Worm (Caenorhabditis elegans) whole organism, early embryonic: ENCODE data around the gene C05G5.2.

Experiments used
- F13C5.2 ChIP-seq: sonication (generic microtip); optimal IDR thresholded peaks from 2 replicates; lab custom pipeline; 2017; ENCODE audit warnings: mild to moderate bottlenecking, missing genetic modification characterization, inconsistent platforms, missing compliant biosample characterization
- aly-1 ChIP-seq: sonication (generic microtip); optimal IDR thresholded peaks from 2 replicates; lab custom pipeline; 2016; ENCODE audit warnings: missing genetic modification characterization, missing compliant biosample characterization
- ama-1 ChIP-seq: fragments of 150-350 bp; optimal IDR thresholded peaks from 2 replicates; lab custom pipeline; 2014
- ceh-36 ChIP-seq: sonication (generic microtip); optimal IDR thresholded peaks from 2 replicates; lab custom pipeline; 2016; ENCODE audit warnings: missing genetic modification characterization, inconsistent platforms, missing compliant biosample characterization
- ets-7 ChIP-seq: sonication (generic microtip); optimal IDR thresholded peaks from 2 replicates; lab custom pipeline; 2016; ENCODE audit warnings: missing genotype, missing genetic modification characterization, missing compliant biosample characterization
- flt-1 ChIP-seq: fragments of 200-800 bp; sonication (Bioruptor generic); IDR thresholded peaks from 2 replicates; pipeline ENCODE4 v1.3.6; 2022; ENCODE audit warnings: missing genetic modification characterization, missing compliant biosample characterization
- hmbx-1 ChIP-seq: sonication (generic microtip); optimal IDR thresholded peaks from 2 replicates; lab custom pipeline; 2016; ENCODE audit warnings: mild to moderate bottlenecking, missing genetic modification characterization, missing compliant biosample characterization
- pes-1 ChIP-seq: fragments of 200-800 bp; sonication (Bioruptor generic); IDR thresholded peaks from 2 replicates; pipeline ENCODE4 v1.3.6; 2022; ENCODE audit warnings: missing genetic modification reagents, missing genetic modification characterization, missing compliant biosample characterization
- tbx-11 ChIP-seq: fragments of 200-800 bp; sonication (Bioruptor generic); IDR thresholded peaks from 2 replicates; pipeline ENCODE4 v1.3.6; 2022; ENCODE audit warnings: missing genetic modification characterization, missing compliant biosample characterization
- tbx-37 ChIP-seq: fragments of 200-800 bp; sonication (Bioruptor generic); conservative IDR thresholded peaks from 2 replicates; pipeline ENCODE4 v1.3.6; 2022; ENCODE audit warnings: missing genetic modification reagents, missing genetic modification characterization, missing compliant biosample characterization

ce11 chrX:14743210-14743609 is 3.9 kb upstream of the C05G5.2 start:
- TF ChIP-seq tbx-37 = no peak
- no peak for TF ChIP-seq tbx-11
- TF ChIP-seq hmbx-1 (tag; lab: Kevin White, UChicago) = no peak
- TF ChIP-seq pes-1 (GFP tag; lab: Robert Waterston, UW) = no peak
- no peak for TF ChIP-seq ama-1 (lab: Kevin White, UChicago)
- no peak for TF ChIP-seq ets-7 (tag; lab: Kevin White, UChicago)
- no peak for TF ChIP-seq flt-1 (GFP tag; lab: Robert Waterston, UW)
- no peak for TF ChIP-seq aly-1
- no peak for TF ChIP-seq ceh-36 (tag; lab: Kevin White, UChicago)
- no peak for TF ChIP-seq F13C5.2
